Worm (Caenorhabditis elegans) whole organism, young adult: ENCODE measurements around the gene F22B7.9.

ENCODE experiments used
- B0019.2 ChIP-seq: fragments of 200-800 bp; sonication (Bioruptor generic); conservative IDR thresholded peaks from 2 replicates; pipeline ENCODE4 v1.3.6; 2022; ENCODE audit warnings: missing genetic modification reagents, missing genetic modification characterization, missing compliant biosample characterization
- B0035.1 ChIP-seq: sonication (generic microtip); optimal IDR thresholded peaks from 2 replicates; lab custom pipeline; 2016; ENCODE audit warnings: missing genetic modification characterization, mild to moderate bottlenecking, missing compliant biosample characterization, missing genotype, missing genetic modification reagents
- B0336.3 ChIP-seq: fragments of 200-800 bp; sonication (Bioruptor generic); IDR thresholded peaks from 2 replicates; pipeline ENCODE4 v1.3.6; 2022; ENCODE audit warnings: missing genetic modification characterization, missing compliant biosample characterization
- C06A6.2 ChIP-seq: fragments of 200-800 bp; sonication (Bioruptor generic); conservative IDR thresholded peaks from 2 replicates; pipeline ENCODE4 v1.3.6; 2022; ENCODE audit warnings: missing genetic modification characterization, missing compliant biosample characterization
- F23B12.7 ChIP-seq: sonication (generic microtip); optimal IDR thresholded peaks from 2 replicates; lab custom pipeline; 2017; ENCODE audit warnings: missing genetic modification characterization, mild to moderate bottlenecking, missing compliant biosample characterization, antibody characterized with exemption, moderate library complexity; ENCODE audit not compliant: insufficient read depth
- K11D2.4 ChIP-seq: fragments of 200-800 bp; sonication (Bioruptor generic); IDR thresholded peaks from 2 replicates; pipeline ENCODE4 v1.3.6; 2022; ENCODE audit warnings: missing genetic modification reagents, missing genetic modification characterization, missing compliant biosample characterization
- T26A5.8 ChIP-seq: sonication (generic microtip); optimal IDR thresholded peaks from 2 replicates; lab custom pipeline; 2016; ENCODE audit warnings: missing genetic modification characterization, missing compliant biosample characterization
- Y67H2A.10 ChIP-seq: fragments of 200-800 bp; sonication (Bioruptor generic); conservative IDR thresholded peaks from 2 replicates; pipeline ENCODE4 v1.3.6; 2022; ENCODE audit warnings: missing genetic modification reagents, missing genetic modification characterization, missing compliant biosample characterization
- ZK185.1 ChIP-seq: sonication (generic microtip); optimal IDR thresholded peaks from 2 replicates; lab custom pipeline; 2016; ENCODE audit warnings: mild to moderate bottlenecking, missing genetic modification characterization, missing compliant biosample characterization; ENCODE audit not compliant: poor library complexity, severe bottlenecking
- akir-1 ChIP-seq: fragments of 200-800 bp; sonication (Bioruptor generic); optimal IDR thresholded peaks from 2 replicates; lab custom pipeline; 2018; ENCODE audit warnings: mild to moderate bottlenecking, missing genetic modification characterization, moderate library complexity, missing compliant biosample characterization
- attf-3 ChIP-seq: fragments of 200-800 bp; sonication (Bioruptor generic); conservative IDR thresholded peaks from 2 replicates; pipeline ENCODE4 v1.3.6; 2022; ENCODE audit warnings: missing genetic modification reagents, missing genetic modification characterization, missing compliant biosample characterization
- bed-2 ChIP-seq: fragments of 200-800 bp; sonication (Bioruptor generic); IDR thresholded peaks from 2 replicates; pipeline ENCODE4 v1.3.6; 2022; ENCODE audit warnings: missing genetic modification reagents, missing genetic modification characterization, missing compliant biosample characterization
- ccch-3 ChIP-seq: fragments of 200-800 bp; sonication (Bioruptor generic); optimal IDR thresholded peaks from 2 replicates; lab custom pipeline; 2018; ENCODE audit warnings: mild to moderate bottlenecking, missing genetic modification characterization, missing compliant biosample characterization
- ceh-100 ChIP-seq: fragments of 200-800 bp; sonication (Bioruptor generic); IDR thresholded peaks from 2 replicates; pipeline ENCODE4 v1.3.6; 2022; ENCODE audit warnings: missing genetic modification reagents, missing genetic modification characterization, missing compliant biosample characterization
- ceh-40 ChIP-seq: fragments of 200-800 bp; sonication (Bioruptor generic); IDR thresholded peaks from 2 replicates; pipeline ENCODE4 v1.3.6; 2022; ENCODE audit warnings: missing genetic modification characterization, missing compliant biosample characterization
- ceh-58 ChIP-seq: fragments of 200-800 bp; sonication (Bioruptor generic); IDR thresholded peaks from 2 replicates; pipeline ENCODE4 v1.3.6; 2022; ENCODE audit warnings: missing genetic modification characterization, missing compliant biosample characterization
- dox-1 ChIP-seq: fragments of 200-800 bp; sonication (Bioruptor generic); IDR thresholded peaks from 2 replicates; pipeline ENCODE4 v1.3.6; 2022; ENCODE audit warnings: missing genetic modification reagents, missing genetic modification characterization, missing compliant biosample characterization
- dpff-1 ChIP-seq: sonication (generic microtip); optimal IDR thresholded peaks from 2 replicates; lab custom pipeline; 2017; ENCODE audit warnings: mild to moderate bottlenecking, missing genetic modification characterization, missing compliant biosample characterization
- egl-44 ChIP-seq: fragments of 200-800 bp; sonication (Bioruptor generic); IDR thresholded peaks from 2 replicates; pipeline ENCODE4 v1.3.6; 2022; ENCODE audit warnings: missing genetic modification reagents, missing genetic modification characterization, missing compliant biosample characterization
- fkh-3 ChIP-seq: sonication (generic microtip); optimal IDR thresholded peaks from 2 replicates; lab custom pipeline; 2016; ENCODE audit warnings: mild to moderate bottlenecking, missing genetic modification characterization, missing compliant biosample characterization
- gei-17 ChIP-seq: fragments of 200-800 bp; sonication (Bioruptor generic); optimal IDR thresholded peaks from 2 replicates; lab custom pipeline; 2018; ENCODE audit warnings: mild to moderate bottlenecking, missing genetic modification characterization, missing compliant biosample characterization
- hlh-12 ChIP-seq: sonication (generic microtip); optimal IDR thresholded peaks from 2 replicates; lab custom pipeline; 2016; ENCODE audit warnings: missing genetic modification characterization, missing compliant biosample characterization
- hlh-26 ChIP-seq: fragments of 200-800 bp; sonication (Bioruptor generic); conservative IDR thresholded peaks from 2 replicates; pipeline ENCODE4 v1.3.6; 2022; ENCODE audit warnings: missing genetic modification reagents, missing genetic modification characterization, missing compliant biosample characterization
- lin-35 ChIP-seq, 3 experiments: fragments of 150-350 bp in 2 of 3; sonication (generic microtip) in 1 of 3; optimal IDR thresholded peaks; 2 replicates each; lab custom pipeline; 2014 to 2018; ENCODE audit warnings: missing biosample characterization in 3 of 3, missing genetic modification characterization in 3 of 3, missing genetic modification reagents in 3 of 3
- lir-1 ChIP-seq: fragments of 200-800 bp; sonication (Bioruptor generic); conservative IDR thresholded peaks from 2 replicates; pipeline ENCODE4 v1.3.6; 2022; ENCODE audit warnings: missing genetic modification reagents, missing genetic modification characterization, missing compliant biosample characterization
- lsy-27 ChIP-seq: sonication (generic microtip); optimal IDR thresholded peaks from 2 replicates; lab custom pipeline; 2017; ENCODE audit warnings: missing genetic modification characterization, mild to moderate bottlenecking, missing compliant biosample characterization, antibody characterized with exemption, missing genotype, borderline replicate concordance; ENCODE audit not compliant: insufficient read depth
- mcd-1 ChIP-seq: fragments of 200-800 bp; sonication (Bioruptor generic); IDR thresholded peaks from 2 replicates; pipeline ENCODE4 v1.3.6; 2022; ENCODE audit warnings: missing genetic modification reagents, missing genetic modification characterization, missing compliant biosample characterization
- mes-4 ChIP-seq: sonication (generic microtip); optimal IDR thresholded peaks from 2 replicates; lab custom pipeline; 2016; ENCODE audit warnings: missing genotype, missing genetic modification characterization, missing compliant biosample characterization
- mxl-1 ChIP-seq: sonication (generic microtip); optimal IDR thresholded peaks from 2 replicates; lab custom pipeline; 2016; ENCODE audit warnings: missing genetic modification characterization, missing compliant biosample characterization
- nfya-1 ChIP-seq: sonication (generic microtip); optimal IDR thresholded peaks from 2 replicates; lab custom pipeline; 2017; ENCODE audit warnings: antibody characterized with exemption, missing compliant biosample characterization, missing genetic modification characterization, borderline replicate concordance; ENCODE audit not compliant: insufficient read depth
- nhr-179 ChIP-seq: sonication (generic microtip); optimal IDR thresholded peaks from 2 replicates; lab custom pipeline; 2016; ENCODE audit warnings: mild to moderate bottlenecking, missing genetic modification characterization, missing compliant biosample characterization
- nhr-90 ChIP-seq: sonication (generic microtip); optimal IDR thresholded peaks from 2 replicates; lab custom pipeline; 2016; ENCODE audit warnings: missing genotype, mild to moderate bottlenecking, missing genetic modification characterization, missing compliant biosample characterization
- rcor-1 ChIP-seq: fragments of 200-800 bp; sonication (Bioruptor generic); IDR thresholded peaks from 2 replicates; pipeline ENCODE4 v1.3.6; 2022; ENCODE audit warnings: missing genetic modification reagents, missing genetic modification characterization, missing compliant biosample characterization
- rpc-1 ChIP-seq, 2 experiments: fragments of 150-350 bp in 1 of 2; sonication (generic microtip) in 1 of 2; optimal IDR thresholded peaks; 2 replicates each; lab custom pipeline; 2014 to 2018; ENCODE audit warnings: missing biosample characterization in 1 of 2, missing genetic modification characterization in 1 of 2, missing genetic modification reagents in 1 of 2, missing genotype in 1 of 2
- sdz-38 ChIP-seq: sonication (generic microtip); optimal IDR thresholded peaks from 2 replicates; lab custom pipeline; 2016; ENCODE audit warnings: missing genotype, missing genetic modification characterization, missing compliant biosample characterization
- sea-2 ChIP-seq: fragments of 200-800 bp; sonication (Bioruptor generic); IDR thresholded peaks from 2 replicates; pipeline ENCODE4 v1.3.6; 2022; ENCODE audit warnings: missing genetic modification characterization, missing compliant biosample characterization
- snpc-1.1 ChIP-seq: sonication (generic microtip); optimal IDR thresholded peaks from 2 replicates; lab custom pipeline; 2017; ENCODE audit warnings: missing genetic modification characterization, mild to moderate bottlenecking, missing compliant biosample characterization, antibody characterized with exemption, moderate library complexity, missing genotype, missing genetic modification reagents; ENCODE audit not compliant: insufficient read depth
- snpc-1.3 ChIP-seq: sonication (generic microtip); optimal IDR thresholded peaks from 2 replicates; lab custom pipeline; 2017; ENCODE audit warnings: missing genetic modification characterization, mild to moderate bottlenecking, missing compliant biosample characterization, antibody characterized with exemption, moderate library complexity, missing genotype, missing genetic modification reagents; ENCODE audit not compliant: insufficient read depth
- snpc-4 ChIP-seq, 5 experiments: fragments of 150-350 bp in 1 of 5; sonication (generic microtip) in 4 of 5; optimal IDR thresholded peaks; 2 replicates each; lab custom pipeline; 2014 to 2018; ENCODE audit warnings: missing genetic modification characterization in 5 of 5, missing biosample characterization in 3 of 5, antibody characterized with exemption in 2 of 5, mild to moderate bottlenecking in 2 of 5, missing compliant biosample characterization in 2 of 5, missing genotype in 2 of 5, moderate library complexity in 2 of 5, missing genetic modification reagents in 1 of 5
- sptf-2 ChIP-seq: fragments of 200-800 bp; sonication (Bioruptor generic); optimal IDR thresholded peaks from 2 replicates; lab custom pipeline; 2018; ENCODE audit warnings: mild to moderate bottlenecking, missing genetic modification characterization, missing compliant biosample characterization
- tbp1 ChIP-seq: fragments of 200-800 bp; sonication (Bioruptor generic); optimal IDR thresholded peaks from 2 replicates; lab custom pipeline; 2018; ENCODE audit warnings: mild to moderate bottlenecking, missing genetic modification characterization, missing compliant biosample characterization
- ztf-22 ChIP-seq: fragments of 200-800 bp; sonication (Bioruptor generic); optimal IDR thresholded peaks from 2 replicates; lab custom pipeline; 2018; ENCODE audit warnings: mild to moderate bottlenecking, missing genetic modification characterization, moderate library complexity, missing compliant biosample characterization
- ztf-6 ChIP-seq: fragments of 200-800 bp; sonication (Bioruptor generic); IDR thresholded peaks from 2 replicates; pipeline ENCODE4 v1.3.6; 2022; ENCODE audit warnings: missing genetic modification reagents, missing genetic modification characterization, missing compliant biosample characterization

Gene F22B7.9

ce11 chrIII:8658367-8658761 is 4.6 kb upstream of the F22B7.9 start (continued):
- TF ChIP-seq nhr-90 (tag; lab: Kevin White, UChicago) = peak; percentile 38
- no peak for TF ChIP-seq lsy-27 (tag; lab: Kevin White, UChicago)
- no peak for TF ChIP-seq rcor-1 (GFP tag; lab: Robert Waterston, UW)
- TF ChIP-seq bed-2 = no peak
- TF ChIP-seq gei-17 = peak; percentile 60
- TF ChIP-seq nhr-179 = no peak
- TF ChIP-seq B0019.2 (GFP tag; lab: Robert Waterston, UW) = no peak
- no peak for TF ChIP-seq B0035.1 (tag; lab: Kevin White, UChicago)
- TF ChIP-seq akir-1 = no peak
- no peak for TF ChIP-seq ceh-100 (GFP tag; lab: Robert Waterston, UW)
- TF ChIP-seq ceh-58 (GFP tag; lab: Robert Waterston, UW) = no peak
- no peak for TF ChIP-seq sptf-2
- no peak for TF ChIP-seq snpc-1.1
- TF ChIP-seq hlh-12 (tag; lab: Kevin White, UChicago) = no peak
- TF ChIP-seq tbp1 (GFP tag; lab: Kevin White, UChicago) = peak; percentile 68
- no peak for TF ChIP-seq fkh-3 (tag; lab: Kevin White, UChicago)
- TF ChIP-seq ceh-40 (GFP tag; lab: Robert Waterston, UW) = no peak
- TF ChIP-seq ZK185.1 (tag; lab: Kevin White, UChicago) = peak; percentile 39
- no peak for TF ChIP-seq sea-2 (GFP tag; lab: Robert Waterston, UW)
- TF ChIP-seq nfya-1 (tag; lab: Kevin White, UChicago) = no peak
- no peak for TF ChIP-seq T26A5.8 (tag; lab: Kevin White, UChicago)
- TF ChIP-seq ztf-6 (GFP tag; lab: Robert Waterston, UW) = no peak
- TF ChIP-seq egl-44 (GFP tag; lab: Robert Waterston, UW) = no peak
- no peak for TF ChIP-seq lir-1
- TF ChIP-seq sdz-38 (tag; lab: Kevin White, UChicago) = no peak
- TF ChIP-seq rpc-1 (optimal IDR thresholded peaks at IDR 0.05; lab: Kevin White, UChicago) = no peak
- no peak for TF ChIP-seq rpc-1 (tag; optimal IDR thresholded peaks at IDR 0.05; lab: Kevin White, UChicago)
- TF ChIP-seq attf-3 = no peak
- TF ChIP-seq C06A6.2 (GFP tag; lab: Robert Waterston, UW) = peak; percentile 64; the same call in 1 of the 2 replicates
- peak; percentile 74 for TF ChIP-seq K11D2.4 (GFP tag; lab: Robert Waterston, UW)
- TF ChIP-seq lin-35 (GFP tag; optimal IDR thresholded peaks at IDR 0.05; lab: Kevin White, UChicago) = no peak
- TF ChIP-seq B0336.3 (GFP tag; lab: Robert Waterston, UW) = peak; percentile 91
- TF ChIP-seq snpc-1.3 = no peak
- peak; percentile 64 for TF ChIP-seq ztf-22
- peak; percentile 46; the same call in 1 of the 2 replicates for TF ChIP-seq mcd-1
- no peak for TF ChIP-seq Y67H2A.10 (GFP tag; lab: Robert Waterston, UW)
- no peak for TF ChIP-seq hlh-26
- no peak for TF ChIP-seq snpc-4 (GFP tag; optimal IDR thresholded peaks at IDR 0.05; lab: Kevin White, UChicago)
- peak in 3 of 4 experiments; percentile 52 to 64 (median 60) for TF ChIP-seq snpc-4 (tag; optimal IDR thresholded peaks at IDR 0.05; lab: Kevin White, UChicago)
- TF ChIP-seq dox-1 = peak; percentile 52; the same call in 1 of the 2 replicates
- TF ChIP-seq ccch-3 (GFP tag; lab: Kevin White, UChicago) = no peak
- TF ChIP-seq F23B12.7 = no peak
- no peak for TF ChIP-seq dpff-1
- TF ChIP-seq mxl-1 = no peak
- no peak for TF ChIP-seq mes-4 (tag; lab: Kevin White, UChicago)
